Worm (Caenorhabditis elegans) whole organism, L3 larva: Measurements from ENCODE around the gene ceh-16.

Experiments used
- aly-2 ChIP-seq: fragments of 150-350 bp; optimal IDR thresholded peaks from 2 replicates; lab custom pipeline; 2014; ENCODE audit warnings: missing biosample characterization, missing genetic modification characterization
- ceh-82 ChIP-seq: fragments of 150-350 bp; optimal IDR thresholded peaks from 2 replicates; lab custom pipeline; 2014; ENCODE audit warnings: missing biosample characterization, missing genetic modification characterization
- elt-2 ChIP-seq: sonication (generic microtip); optimal IDR thresholded peaks from 2 replicates; lab custom pipeline; 2016; ENCODE audit warnings: missing genetic modification reagents, mild to moderate bottlenecking, missing genetic modification characterization, missing compliant biosample characterization
- elt-3 ChIP-seq, 3 experiments: fragments of 150-350 bp in 1 of 3; sonication (generic microtip) in 2 of 3; optimal IDR thresholded peaks; 2 replicates in 2 of 3; 4 replicates in 1 of 3; lab custom pipeline; 2014 to 2017; ENCODE audit warnings: missing biosample characterization in 3 of 3, missing genetic modification characterization in 3 of 3
- fos-1 ChIP-seq: fragments of 150-350 bp; optimal IDR thresholded peaks from 2 replicates; lab custom pipeline; 2014; ENCODE audit warnings: missing biosample characterization, missing genetic modification characterization
- lin-39 ChIP-seq: fragments of 150-350 bp; optimal IDR thresholded peaks from 2 replicates; lab custom pipeline; 2018; ENCODE audit warnings: missing biosample characterization, missing genetic modification reagents, missing genetic modification characterization
- nhr-237 ChIP-seq: fragments of 150-350 bp; optimal IDR thresholded peaks from 2 replicates; lab custom pipeline; 2014; ENCODE audit warnings: missing biosample characterization, missing genetic modification characterization
- nhr-76 ChIP-seq: fragments of 150-350 bp; sonication (generic microtip); optimal IDR thresholded peaks from 5 replicates; lab custom pipeline; 2014; ENCODE audit warnings: missing biosample characterization, missing genetic modification characterization
- skn-1 ChIP-seq: fragments of 150-350 bp; optimal IDR thresholded peaks from 2 replicates; lab custom pipeline; 2014; ENCODE audit warnings: missing biosample characterization, missing genetic modification characterization

ce11 chrIII:8621982-8622381, 553 bp upstream of the ceh-16 start:
- TF ChIP-seq elt-3 (tag; optimal IDR thresholded peaks at IDR 0.05; lab: Kevin White, UChicago) = no peak
- no peak for TF ChIP-seq ceh-82 (tag; lab: Kevin White, UChicago)
- TF ChIP-seq aly-2 (tag; lab: Kevin White, UChicago) = no peak
- no peak for TF ChIP-seq lin-39
- TF ChIP-seq fos-1 (tag; lab: Kevin White, UChicago) = no peak
- no peak for TF ChIP-seq nhr-76 (tag; lab: Kevin White, UChicago)
- no peak for TF ChIP-seq skn-1
- TF ChIP-seq elt-2 = no peak
- TF ChIP-seq nhr-237 (tag; lab: Kevin White, UChicago) = no peak
